Fruit fly (Drosophila melanogaster) whole organism, embryonic: ENCODE measurements around the gene CG7878.

ENCODE experiments used
- Blimp-1 ChIP-seq: fragments of 200-800 bp; sonication (Bioruptor generic); optimal IDR thresholded peaks from 3 replicates; lab custom pipeline; 2018; ENCODE audit warnings: missing biosample characterization, missing genetic modification characterization, mild to moderate bottlenecking, moderate library complexity, missing genetic modification reagents
- CG11456 ChIP-seq: fragments of 200-800 bp; sonication (Bioruptor generic); IDR thresholded peaks from 3 replicates; pipeline ENCODE4 v1.3.6; 2022; ENCODE audit warnings: missing biosample characterization, missing genetic modification characterization
- CG12104 ChIP-seq: fragments of 200-800 bp; sonication (Bioruptor generic); optimal IDR thresholded peaks from 3 replicates; lab custom pipeline; 2016; ENCODE audit warnings: missing biosample characterization, missing genetic modification characterization
- CG12299 ChIP-seq: fragments of 200-800 bp; sonication (Bioruptor generic); optimal IDR thresholded peaks from 2 replicates; lab custom pipeline; 2018; ENCODE audit warnings: missing biosample characterization, mild to moderate bottlenecking, missing genetic modification characterization
- CG13296 ChIP-seq: fragments of 200-800 bp; sonication (Bioruptor generic); optimal IDR thresholded peaks from 3 replicates; lab custom pipeline; 2018; ENCODE audit warnings: missing biosample characterization, mild to moderate bottlenecking, missing genetic modification characterization
- CG13775 ChIP-seq: fragments of 200-800 bp; sonication (Bioruptor generic); optimal IDR thresholded peaks from 3 replicates; lab custom pipeline; 2017; ENCODE audit warnings: missing biosample characterization, mild to moderate bottlenecking, missing genetic modification characterization
- CG15479 ChIP-seq: fragments of 200-800 bp; sonication (Bioruptor generic); optimal IDR thresholded peaks from 3 replicates; lab custom pipeline; 2019; ENCODE audit warnings: missing biosample characterization, mild to moderate bottlenecking, missing genetic modification characterization, moderate library complexity
- CG17359 ChIP-seq: fragments of 200-800 bp; sonication (Bioruptor generic); optimal IDR thresholded peaks from 3 replicates; lab custom pipeline; 2018; ENCODE audit warnings: missing biosample characterization, mild to moderate bottlenecking, missing genetic modification characterization, moderate library complexity
- CG2199 ChIP-seq: fragments of 200-800 bp; sonication (Bioruptor generic); IDR thresholded peaks from 3 replicates; pipeline ENCODE4 v1.3.6; 2022; ENCODE audit warnings: missing biosample characterization, missing genetic modification characterization
- CG2712 ChIP-seq: fragments of 200-800 bp; optimal IDR thresholded peaks from 3 replicates; lab custom pipeline; 2019; ENCODE audit warnings: missing biosample characterization, mild to moderate bottlenecking, missing genetic modification characterization, moderate library complexity
- CG31441 ChIP-seq: fragments of 200-800 bp; sonication (Bioruptor generic); IDR thresholded peaks from 2 replicates; pipeline ENCODE4 v1.3.6; 2022; ENCODE audit warnings: missing biosample characterization, missing genetic modification characterization
- CG32767 ChIP-seq: fragments of 200-800 bp; sonication (Bioruptor generic); IDR thresholded peaks from 2 replicates; pipeline ENCODE4 v1.3.6; 2022; ENCODE audit warnings: missing biosample characterization, missing genetic modification characterization
- CG3281 ChIP-seq: fragments of 200-800 bp; sonication (Bioruptor generic); optimal IDR thresholded peaks from 3 replicates; lab custom pipeline; 2017; ENCODE audit warnings: missing biosample characterization, mild to moderate bottlenecking, missing genetic modification characterization
- CG5245 ChIP-seq: fragments of 200-800 bp; sonication (Bioruptor generic); optimal IDR thresholded peaks from 3 replicates; lab custom pipeline; 2016; ENCODE audit warnings: missing biosample characterization, missing genetic modification characterization
- D19B ChIP-seq: fragments of 200-800 bp; sonication (Bioruptor generic); optimal IDR thresholded peaks from 2 replicates; lab custom pipeline; 2017; ENCODE audit warnings: missing biosample characterization, mild to moderate bottlenecking, missing genetic modification characterization
- Doc2 ChIP-seq: fragments of 200-800 bp; sonication (Bioruptor generic); IDR thresholded peaks from 2 replicates; pipeline ENCODE4 v1.3.6; 2022; ENCODE audit warnings: missing biosample characterization, missing genetic modification characterization
- Eip74EF ChIP-seq, 2 experiments: fragments of 200-800 bp in 1 of 2; fragments of >200 bp in 1 of 2; sonication (Bioruptor generic) in 1 of 2; optimal IDR thresholded peaks; 2 replicates each; lab custom pipeline; 2017 to 2019; ENCODE audit warnings: missing biosample characterization in 2 of 2, missing genetic modification characterization in 2 of 2, mild to moderate bottlenecking in 1 of 2, moderate library complexity in 1 of 2
- Hr78 ChIP-seq, 2 experiments: fragments of 200-800 bp in 1 of 2; fragments of >200 bp in 1 of 2; sonication (Bioruptor generic) in 1 of 2; optimal IDR thresholded peaks; 2 replicates each; lab custom pipeline; 2017 to 2019; ENCODE audit warnings: missing biosample characterization in 2 of 2, missing genetic modification characterization in 2 of 2, mild to moderate bottlenecking in 1 of 2, moderate library complexity in 1 of 2
- Mad ChIP-seq: fragments of 200-800 bp; sonication (Bioruptor generic); optimal IDR thresholded peaks from 2 replicates; lab custom pipeline; 2016; ENCODE audit warnings: missing biosample characterization, missing genetic modification characterization
- Med ChIP-seq: fragments of 200-800 bp; sonication (Bioruptor generic); peaks from one replicate; lab custom pipeline; 2016; ENCODE audit warnings: missing biosample characterization, missing genetic modification characterization, mild to moderate bottlenecking, inconsistent platforms, moderate library complexity
- Nf-YB ChIP-seq: fragments of 200-800 bp; sonication (Bioruptor generic); optimal IDR thresholded peaks from 3 replicates; lab custom pipeline; 2019; ENCODE audit warnings: missing biosample characterization, mild to moderate bottlenecking, missing genetic modification characterization, moderate library complexity
- Nf-YC ChIP-seq: fragments of 200-800 bp; optimal IDR thresholded peaks from 3 replicates; lab custom pipeline; 2019; ENCODE audit warnings: missing biosample characterization, mild to moderate bottlenecking, missing genetic modification characterization, moderate library complexity
- Sry-δ ChIP-seq: fragments of 200-800 bp; sonication (Bioruptor generic); optimal IDR thresholded peaks from 2 replicates; lab custom pipeline; 2016; ENCODE audit warnings: missing biosample characterization, missing genetic modification characterization
- exex ChIP-seq: fragments of 200-800 bp; sonication (Bioruptor generic); optimal IDR thresholded peaks from 4 replicates; lab custom pipeline; 2018; ENCODE audit warnings: missing biosample characterization, mild to moderate bottlenecking, missing genetic modification characterization, moderate library complexity
- fd3F ChIP-seq: fragments of 200-800 bp; sonication (Bioruptor generic); optimal IDR thresholded peaks from 2 replicates; lab custom pipeline; 2018; ENCODE audit warnings: missing biosample characterization, mild to moderate bottlenecking, missing genetic modification characterization, moderate library complexity
- gcm ChIP-seq: fragments of 200-800 bp; sonication (Bioruptor generic); optimal IDR thresholded peaks from 2 replicates; lab custom pipeline; 2019; ENCODE audit warnings: missing biosample characterization, mild to moderate bottlenecking, missing genetic modification characterization, moderate library complexity
- kay ChIP-seq: fragments of 200-800 bp; sonication (Bioruptor generic); optimal IDR thresholded peaks from 2 replicates; lab custom pipeline; 2016; ENCODE audit warnings: missing biosample characterization, missing genetic modification characterization
- lola ChIP-seq, 3 experiments: fragments of >200 bp in 2 of 3; fragments of 200-800 bp in 1 of 3; sonication (Bioruptor generic) in 1 of 3; optimal IDR thresholded peaks; 2 replicates each; lab custom pipeline; 2017 to 2019; ENCODE audit warnings: missing biosample characterization in 3 of 3, missing genetic modification characterization in 3 of 3, mild to moderate bottlenecking in 1 of 3, moderate library complexity in 1 of 3
- nerfin-1 ChIP-seq: fragments of 200-800 bp; sonication (Bioruptor generic); optimal IDR thresholded peaks from 3 replicates; lab custom pipeline; 2019; ENCODE audit warnings: missing biosample characterization, mild to moderate bottlenecking, missing genetic modification characterization, moderate library complexity
- prd ChIP-seq, 3 experiments: fragments of >200 bp in 2 of 3; fragments of 200-800 bp in 1 of 3; sonication (Bioruptor generic) in 1 of 3; optimal IDR thresholded peaks in 2 of 3; IDR thresholded peaks in 1 of 3; 2 replicates in 2 of 3; 3 replicates in 1 of 3; pipeline versions ENCODE4 v1.3.6 to Lab custom; 2017 to 2022; ENCODE audit warnings: missing biosample characterization in 1 of 3, missing genetic modification characterization in 1 of 3
- sens ChIP-seq: fragments of 200-800 bp; sonication (Bioruptor generic); peaks from one replicate; lab custom pipeline; 2016; ENCODE audit warnings: missing biosample characterization, missing genetic modification characterization
- tio ChIP-seq: fragments of 200-800 bp; sonication (Bioruptor generic); optimal IDR thresholded peaks from 2 replicates; lab custom pipeline; 2017; ENCODE audit warnings: missing biosample characterization, missing genetic modification characterization, inconsistent platforms

The CG7878 gene

DNA sequence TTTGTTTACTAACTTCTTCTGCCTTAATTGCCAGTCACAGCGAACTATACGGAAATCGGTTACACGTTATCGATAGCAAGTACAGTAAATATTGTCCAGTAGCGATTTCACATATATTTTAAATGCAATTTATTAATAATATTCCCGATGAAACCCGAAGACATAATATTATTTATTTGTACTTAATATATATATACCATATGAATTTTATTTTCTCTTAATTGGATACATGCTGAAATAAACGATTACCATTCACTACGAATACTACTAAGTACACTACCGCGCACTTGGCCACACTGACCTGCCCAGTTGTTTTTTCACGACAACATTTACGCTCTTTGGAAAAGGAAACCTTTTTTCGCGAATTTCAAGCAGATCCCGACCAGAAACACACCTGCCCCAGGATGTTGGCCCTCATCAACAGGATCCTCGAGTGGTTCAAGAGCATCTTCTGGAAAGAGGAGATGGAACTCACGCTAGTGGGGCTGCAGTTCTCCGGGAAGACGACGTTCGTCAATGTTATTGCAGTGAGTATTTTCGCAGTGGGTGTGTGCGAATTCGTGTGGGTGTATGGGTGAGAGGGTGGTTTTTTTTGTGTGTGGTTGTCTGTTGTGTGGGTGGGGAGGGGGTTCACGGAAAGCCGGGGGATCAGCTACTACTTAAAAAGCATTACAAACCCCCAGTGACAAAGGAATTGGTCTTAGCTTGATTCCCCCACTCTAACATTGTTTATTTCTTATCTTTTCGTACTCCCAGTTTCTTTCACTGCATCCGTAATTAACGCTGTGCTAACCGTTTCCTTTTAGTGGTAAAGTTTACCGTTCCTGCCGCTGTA, 4.0 kb downstream of the CG7878 start, which contains the start of the genes CG9667 and Arl8 (continued):
- TF ChIP-seq tio (GFP tag; lab: Kevin White, UChicago) = peak; percentile 40
- TF ChIP-seq exex (tag; lab: Kevin White, UChicago) = peak; percentile 49
- TF ChIP-seq, all 482 proteins: peak for 251

DNA sequence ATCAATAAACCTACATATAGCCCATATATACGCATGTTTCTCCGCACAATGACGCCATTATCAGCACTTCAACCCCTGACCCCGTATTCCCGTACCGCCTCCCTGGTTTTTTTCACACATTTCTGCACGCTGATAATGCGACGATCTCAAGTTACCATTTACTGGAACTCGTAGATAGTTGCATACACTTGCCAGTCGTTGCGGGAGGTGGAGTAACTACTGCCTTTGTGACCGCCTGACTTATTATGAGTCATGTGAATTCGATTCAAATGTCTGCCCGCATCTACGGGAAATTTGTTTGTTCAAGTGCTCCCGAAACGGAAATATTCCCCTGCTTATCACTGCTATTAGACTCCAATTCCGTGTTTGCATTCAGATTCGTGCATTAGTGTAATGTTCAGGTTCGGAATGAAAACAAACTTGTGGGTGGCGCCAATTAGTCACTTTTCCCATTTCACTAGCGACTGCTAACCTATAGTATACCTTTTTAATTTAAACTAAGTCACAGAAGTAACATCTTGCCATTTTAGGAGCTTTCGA, 4.7 kb downstream of the CG7878 start:
- peak; percentile 61 for TF ChIP-seq Med (GFP tag; lab: Kevin White, UChicago)
- TF ChIP-seq Hr78 (GFP tag; optimal IDR thresholded peaks at IDR 0.05; lab: Kevin White, UChicago) = peak in 1 of 2 experiments; percentile 71
- TF ChIP-seq nerfin-1 (tag; lab: Kevin White, UChicago) = no peak
- TF ChIP-seq CG13296 (GFP tag; lab: Kevin White, UChicago) = no peak
- TF ChIP-seq Blimp-1 = no peak
- TF ChIP-seq Eip74EF (GFP tag; optimal IDR thresholded peaks at IDR 0.05; lab: Kevin White, UChicago) = peak in 1 of 2 experiments; percentile 79
- peak; percentile 56 for TF ChIP-seq CG15479 (GFP tag; lab: Kevin White, UChicago)
- TF ChIP-seq CG2199 (GFP tag; lab: Robert Waterston, UW) = 0 out of 3 replicates have a peak, but pooled peaks have one; percentile 43
- TF ChIP-seq sens (GFP tag; lab: Kevin White, UChicago) = peak; percentile 77
- TF ChIP-seq gcm (GFP tag; lab: Kevin White, UChicago) = peak; percentile 74
- peak; percentile 62 for TF ChIP-seq kay (GFP tag; lab: Kevin White, UChicago)
- no peak for TF ChIP-seq prd (optimal IDR thresholded peaks at IDR 0.05; lab: Kevin White, UChicago)
- no peak for TF ChIP-seq prd (GFP tag; IDR thresholded peaks at IDR 0.05; lab: Robert Waterston, UW)
- no peak for TF ChIP-seq CG31441

DNA sequence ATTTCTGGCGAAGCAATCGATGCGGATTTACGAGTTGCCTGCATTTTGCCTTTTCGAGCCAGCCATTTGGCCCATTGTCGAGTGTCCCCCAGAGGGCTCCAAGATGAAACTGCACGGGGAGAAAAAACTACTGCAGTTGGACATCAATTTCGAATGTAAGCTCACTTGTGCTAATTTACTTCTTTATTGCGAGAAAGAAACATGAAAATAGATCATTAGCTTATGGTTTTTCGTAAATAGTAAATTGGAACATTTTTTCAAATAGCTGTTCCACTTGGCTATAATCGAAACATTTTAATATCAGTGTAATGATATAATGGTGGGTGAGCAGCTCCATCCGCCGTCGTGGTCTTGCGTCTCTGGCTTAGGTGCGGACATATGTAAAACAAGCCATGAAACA, 9.9 kb downstream of the CG7878 start:
- no peak for TF ChIP-seq CG3281
- no peak for TF ChIP-seq CG12104 (GFP tag; lab: Kevin White, UChicago)
- TF ChIP-seq CG32767 (GFP tag; lab: Robert Waterston, UW) = no peak
- TF ChIP-seq Sry-δ (GFP tag; lab: Kevin White, UChicago) = no peak
- peak; percentile 27 for TF ChIP-seq sens (GFP tag; lab: Kevin White, UChicago)
- TF ChIP-seq, all 482 proteins: peak for 1

DNA sequence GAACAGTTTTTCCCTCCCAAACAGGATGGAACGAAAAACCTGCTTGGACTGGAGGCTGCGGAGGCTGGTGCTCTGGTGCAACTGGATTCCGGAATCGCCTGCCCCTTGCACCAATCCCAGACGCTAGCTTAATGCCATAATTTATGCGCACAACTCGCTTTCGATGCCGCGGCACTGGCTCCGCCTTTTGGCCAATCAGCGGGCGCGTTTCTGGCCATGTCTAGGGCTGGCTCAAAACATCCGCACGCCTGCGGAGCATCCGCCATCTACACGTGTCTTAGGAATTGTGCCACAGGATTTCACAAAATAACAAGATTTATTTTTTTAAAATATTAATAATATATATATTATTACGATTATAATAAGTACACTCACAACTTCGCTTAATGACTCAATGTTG, 12.0 kb downstream of the CG7878 start:
- TF ChIP-seq Doc2 (GFP tag; lab: Robert Waterston, UW) = no peak
- no peak for TF ChIP-seq D19B (GFP tag; lab: Kevin White, UChicago)
- TF ChIP-seq Nf-YC = peak; percentile 84
- TF ChIP-seq Mad (GFP tag; lab: Kevin White, UChicago) = no peak
- TF ChIP-seq CG11456 (GFP tag; lab: Robert Waterston, UW) = 0 out of 3 replicates have a peak, but pooled peaks have one; percentile 12
- no peak for TF ChIP-seq fd3F (GFP tag; lab: Kevin White, UChicago)
- peak; percentile 30 for TF ChIP-seq sens (GFP tag; lab: Kevin White, UChicago)
- TF ChIP-seq Nf-YB = peak; percentile 92
- TF ChIP-seq CG13775 (GFP tag; lab: Kevin White, UChicago) = peak; percentile 88
- TF ChIP-seq lola (GFP tag; optimal IDR thresholded peaks at IDR 0.05; lab: Kevin White, UChicago) = no peak
- TF ChIP-seq CG17359 (tag; lab: Kevin White, UChicago) = no peak
- TF ChIP-seq CG12299 = no peak
- no peak for TF ChIP-seq CG5245 (GFP tag; lab: Kevin White, UChicago)
- TF ChIP-seq CG2712 = no peak
